Worm (Caenorhabditis elegans): Measurements from ENCODE around the gene srbc-48.
"Not testable (repeated sequence)": the region's sequence is repeated elsewhere in the genome, so short reads cannot be mapped to it uniquely, and the experiment has no call there.

Gene srbc-48

DNA sequence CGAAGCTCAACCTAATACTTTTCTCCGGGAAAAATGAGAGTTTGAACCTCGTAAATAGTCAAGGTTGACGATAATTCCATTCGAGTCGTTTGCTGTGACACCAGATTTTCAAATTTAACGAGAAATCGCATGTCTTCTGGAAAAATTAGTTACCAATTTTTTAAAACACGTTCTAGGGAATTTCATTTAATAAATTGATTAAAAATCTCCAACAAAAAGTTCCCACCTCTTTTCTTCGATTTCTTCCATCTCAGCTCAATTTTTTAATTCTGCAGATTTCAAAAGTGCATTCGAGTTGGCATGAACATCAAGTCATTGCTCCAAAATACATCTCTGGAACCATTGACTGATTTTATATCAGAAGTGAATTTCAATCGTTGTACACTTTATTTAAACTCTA is 8.1 kb upstream of the srbc-48 start, which contains the start of gene nhr-282:
TSS of gene nhr-282 (plus strand) at position 301 of the 400 bp plus-strand sequence.
- not testable (repeated sequence) for TF ChIP-seq dmd-4, mdl-1, lin-11 (tag; optimal IDR thresholded peaks at IDR 0.05)

DNA sequence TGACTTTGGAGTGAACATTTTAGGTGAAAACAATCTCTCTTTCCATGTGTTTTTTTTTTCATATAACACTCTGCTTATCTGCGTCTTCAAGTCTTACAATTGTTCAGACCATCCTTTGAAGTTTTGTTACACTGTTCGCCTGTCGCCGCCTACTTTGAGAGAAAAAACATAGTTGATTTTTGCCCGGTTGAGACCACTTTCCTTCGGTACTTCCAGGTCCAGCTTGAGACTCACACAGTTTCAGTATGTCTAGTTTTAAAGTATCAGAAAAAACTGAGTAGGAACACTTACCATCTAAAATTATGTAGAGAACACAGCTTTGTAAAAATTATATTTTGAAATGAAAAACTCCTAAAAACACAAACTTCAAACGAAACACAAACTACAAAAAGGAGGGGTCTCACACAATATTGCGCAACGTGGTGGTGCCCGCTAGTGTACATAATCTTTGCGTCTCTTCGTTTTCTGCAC is 4.1 kb upstream of the srbc-48 start, which contains the start of the genes fbxa-69 and F54B8.4:
TSS of gene fbxa-69 (minus strand) at position 10 of the 471 bp plus-strand sequence.
TSS of gene F54B8.4 (plus strand) at position 421 of the 471 bp plus-strand sequence.
- TF ChIP-seq lsy-2 (tag; optimal IDR thresholded peaks at IDR 0.05) (no peak), gmeb-1 (tag; optimal IDR thresholded peaks at IDR 0.05) (no peak), blmp-1 (tag; optimal IDR thresholded peaks at IDR 0.05; ENCODE audit: insufficient read depth) (peak; percentile 40), nhr-129 (tag; optimal IDR thresholded peaks at IDR 0.05) (peak; percentile 48), sma-9 (GFP tag; optimal IDR thresholded peaks at IDR 0.05) (peak; percentile 22), sma-9 (tag; optimal IDR thresholded peaks at IDR 0.05) (no peak)

ce11 chrV:15817746-15818145 is 2.3 kb upstream of the srbc-48 start, which contains the start of gene abf-3:
Gene abf-3 (minus strand): TSS chrV:15817846.
- no peak for TF ChIP-seq nhr-6 (tag; optimal IDR thresholded peaks at IDR 0.05)
- TF ChIP-seq ZK546.5 (tag; optimal IDR thresholded peaks at IDR 0.05): no peak
- TF ChIP-seq unc-62 (GFP tag; optimal IDR thresholded peaks at IDR 0.05): no peak
- no peak for TF ChIP-seq Y55F3AM.14 (GFP tag; optimal IDR thresholded peaks at IDR 0.05)
- no peak for TF ChIP-seq nhr-77 (tag; optimal IDR thresholded peaks at IDR 0.05)
- TF ChIP-seq gmeb-1 (tag; optimal IDR thresholded peaks at IDR 0.05): no peak
- TF ChIP-seq peb-1 (tag; optimal IDR thresholded peaks at IDR 0.05): no peak
- no peak for TF ChIP-seq R02D3.7 (tag; optimal IDR thresholded peaks at IDR 0.05)
- no peak for TF ChIP-seq mbf-1 (tag; optimal IDR thresholded peaks at IDR 0.05)
- no peak for TF ChIP-seq nhr-23 (tag; optimal IDR thresholded peaks at IDR 0.05)
- TF ChIP-seq sem-4 (tag; optimal IDR thresholded peaks at IDR 0.05): no peak
- TF ChIP-seq dmd-4 (tag; optimal IDR thresholded peaks at IDR 0.05): no peak
- TF ChIP-seq nhr-237 (tag; optimal IDR thresholded peaks at IDR 0.05): no peak
- TF ChIP-seq ama-1 (optimal IDR thresholded peaks at IDR 0.05): no peak
- TF ChIP-seq nhr-21 (tag; optimal IDR thresholded peaks at IDR 0.05): no peak

DNA sequence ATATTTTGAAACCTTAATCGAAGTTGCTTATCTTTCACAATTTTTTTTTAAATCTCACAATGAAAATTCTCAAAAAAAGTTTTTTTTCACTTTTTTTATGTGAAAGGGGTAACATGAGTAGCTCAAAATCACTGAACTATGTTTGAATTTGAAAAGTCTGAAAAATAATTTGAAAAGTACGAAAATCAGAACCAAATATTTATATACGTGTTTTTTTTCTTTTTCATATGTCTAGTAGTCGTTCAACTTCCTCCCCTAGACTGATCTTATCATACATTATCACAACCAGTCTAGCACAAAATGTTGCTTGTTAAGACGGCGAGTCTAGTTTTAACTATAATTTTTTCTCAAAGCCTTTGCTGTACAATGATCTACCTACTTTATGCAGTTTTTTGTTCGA is 1.3 kb downstream of the srbc-48 start, which contains the start of gene srbc-49:
TSS of gene srbc-49 (plus strand) at position 301 of the 400 bp plus-strand sequence.
- no peak for TF ChIP-seq lin-39 (tag; optimal IDR thresholded peaks at IDR 0.05)
- no peak for TF ChIP-seq C34F6.9 (tag; optimal IDR thresholded peaks at IDR 0.05)
- TF ChIP-seq peb-1 (tag; optimal IDR thresholded peaks at IDR 0.05): no peak
- no peak for TF ChIP-seq nhr-237 (tag; optimal IDR thresholded peaks at IDR 0.05)
- no peak for TF ChIP-seq ceh-82 (tag; optimal IDR thresholded peaks at IDR 0.05)

DNA sequence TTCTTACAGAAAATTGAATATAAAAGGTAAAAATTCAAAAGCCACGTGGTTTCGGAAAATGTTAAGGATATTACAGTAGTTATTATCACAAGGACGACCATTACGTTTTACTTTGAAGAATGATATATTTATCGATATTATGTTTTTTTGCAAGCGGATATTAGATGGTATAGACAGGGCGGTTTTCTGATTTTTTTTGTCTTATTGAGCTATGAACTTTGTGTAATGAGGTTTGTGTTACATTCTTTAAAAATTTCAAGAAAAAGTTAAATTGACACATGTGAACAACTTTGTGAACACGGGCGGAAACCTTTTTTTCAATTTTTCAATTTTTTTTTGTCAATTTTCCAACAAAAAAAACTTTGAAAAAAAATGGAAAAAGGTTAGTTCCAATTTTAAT is 4.8 kb downstream of the srbc-48 start, which contains the start of gene srbc-50:
TSS of gene srbc-50 (minus strand) at position 101 of the 400 bp plus-strand sequence.
- TF ChIP-seq nhr-6 (tag; optimal IDR thresholded peaks at IDR 0.05) (no peak), ztf-4 (tag; optimal IDR thresholded peaks at IDR 0.05) (no peak), lin-13 (GFP tag; optimal IDR thresholded peaks at IDR 0.05) (no peak), egl-27 (tag; optimal IDR thresholded peaks at IDR 0.05) (no peak), unc-62 (GFP tag; optimal IDR thresholded peaks at IDR 0.05) (no peak), ZK546.5 (tag; optimal IDR thresholded peaks at IDR 0.05) (no peak), mab-5 (tag; optimal IDR thresholded peaks at IDR 0.05) (no peak), nhr-10 (tag; optimal IDR thresholded peaks at IDR 0.05) (no peak), ztf-1 (GFP tag; conservative IDR thresholded peaks at IDR 0.05) (no peak), Y55F3AM.14 (GFP tag; optimal IDR thresholded peaks at IDR 0.05) (no peak), lsy-2 (tag; optimal IDR thresholded peaks at IDR 0.05) (no peak), C34F6.9 (tag; optimal IDR thresholded peaks at IDR 0.05) (no peak), lin-39 (tag; optimal IDR thresholded peaks at IDR 0.05) (no peak), nhr-23 (tag; optimal IDR thresholded peaks at IDR 0.05) (no peak), elt-3 (tag; optimal IDR thresholded peaks at IDR 0.05) (no peak)

DNA sequence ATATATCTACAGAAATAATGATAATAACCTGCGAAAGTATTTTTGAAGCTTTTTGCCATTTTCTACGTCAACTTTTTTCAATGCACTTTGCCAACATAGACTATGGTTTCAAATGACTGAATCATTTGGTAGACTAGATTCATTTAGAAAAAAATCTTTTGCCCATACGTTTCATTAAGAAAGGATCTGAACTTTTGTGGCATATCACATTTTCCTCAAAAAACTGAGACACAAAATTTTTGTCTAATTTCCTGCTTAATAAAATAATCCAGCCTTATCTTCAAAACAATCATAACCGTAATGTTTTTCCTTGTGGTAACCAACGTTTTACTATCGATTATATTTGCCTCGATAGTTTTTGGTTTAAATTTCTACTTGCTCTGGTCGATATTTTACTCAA is 6.0 kb downstream of the srbc-48 start, which contains the start of gene srbc-51:
TSS of gene srbc-51 (plus strand) at position 301 of the 400 bp plus-strand sequence.
- no peak for TF ChIP-seq nhr-25 (tag; optimal IDR thresholded peaks at IDR 0.05)
